Fruit fly (Drosophila melanogaster): ENCODE data around the gene CG31975.

DNA sequence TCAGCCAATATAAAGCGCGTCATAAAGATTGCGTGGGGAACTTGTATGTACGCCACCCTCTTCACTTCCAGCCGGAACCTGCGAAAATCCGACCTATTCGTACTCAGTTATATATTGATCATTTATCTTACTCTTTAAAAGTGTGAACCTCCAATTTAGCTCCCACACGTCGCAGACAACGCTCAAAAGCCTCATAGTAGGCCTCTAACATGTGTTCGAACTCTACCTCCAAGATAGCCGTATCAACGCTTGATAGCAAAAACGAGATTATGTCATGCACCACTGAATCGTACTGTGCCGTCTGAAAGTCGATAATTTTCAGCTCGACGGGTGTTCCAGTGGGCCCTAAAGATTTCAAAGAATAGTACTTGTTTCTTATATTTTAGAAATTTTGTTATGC is 1.2 kb downstream of the CG31975 start:
- TF ChIP-seq CG32121 (GFP tag; IDR thresholded peaks at IDR 0.05) = no peak
- no peak for TF ChIP-seq Pif1A (GFP tag; optimal IDR thresholded peaks at IDR 0.05)
- no peak for TF ChIP-seq CG8301 (tag; optimal IDR thresholded peaks at IDR 0.05)
- no peak for TF ChIP-seq CG34367 (tag; optimal IDR thresholded peaks at IDR 0.05)

Data from whole organism, pupa.